Fruit fly (Drosophila melanogaster): ENCODE results near the gene Gr64c.
A peak's percentile ranks its signal among the peaks of the same experiment; 100 is the strongest.

Gene Gr64c

DNA sequence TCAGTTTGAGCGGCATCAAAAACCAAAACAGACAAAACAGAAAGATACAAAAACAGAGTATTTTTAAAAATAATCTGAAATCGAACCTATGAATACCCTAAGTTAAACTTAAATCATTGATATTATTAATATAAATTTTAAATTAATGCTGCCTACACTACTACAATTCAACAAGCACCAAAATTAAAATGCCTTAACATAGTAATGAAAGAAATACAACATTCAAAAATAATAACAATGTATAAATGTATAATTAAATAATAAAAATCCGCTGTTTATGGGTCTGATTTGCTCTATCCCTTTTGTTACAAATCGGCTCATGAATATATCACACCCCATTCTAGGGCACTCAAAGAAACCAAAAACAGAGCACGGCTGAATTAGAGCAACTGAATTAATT lies 20.7 kb downstream of the Gr64c start (continued):
- TF ChIP-seq CG4820 (GFP tag; optimal IDR thresholded peaks at IDR 0.05) (no peak), CG31441 (GFP tag; IDR thresholded peaks at IDR 0.05) (peak; percentile 42; the same call in 1 of the 2 replicates), hkb (optimal IDR thresholded peaks at IDR 0.05) (no peak), hkb (GFP tag; IDR thresholded peaks at IDR 0.05) (peak; percentile 38; the same call in 1 of the 2 replicates), sob (GFP tag; IDR thresholded peaks at IDR 0.05) (no peak), CG2712 (tag; optimal IDR thresholded peaks at IDR 0.05) (peak; percentile 37), Spps (tag; optimal IDR thresholded peaks at IDR 0.05) (no peak), CG13894 (tag; optimal IDR thresholded peaks at IDR 0.05) (no peak), Sox102F (GFP tag; optimal IDR thresholded peaks at IDR 0.05) (peak; percentile 48), HLH54F (GFP tag; optimal IDR thresholded peaks at IDR 0.05) (no peak), Dek (tag; optimal IDR thresholded peaks at IDR 0.05) (no peak), CG10979 (tag; optimal IDR thresholded peaks at IDR 0.05) (peak; percentile 15), CG12391 (tag; optimal IDR thresholded peaks at IDR 0.05) (peak; percentile 13), Hr51 (GFP tag; optimal IDR thresholded peaks at IDR 0.05) (peak in 1 of 2 experiments; percentile 48), CG13424 (tag; optimal IDR thresholded peaks at IDR 0.05) (peak; percentile 11), grau (tag; optimal IDR thresholded peaks at IDR 0.05) (peak; percentile 25), MTF-1 (GFP tag; optimal IDR thresholded peaks at IDR 0.05; ENCODE audit: borderline replicate concordance) (no peak), Blimp-1 (GFP tag; optimal IDR thresholded peaks at IDR 0.05) (peak; percentile 14), chm (GFP tag; IDR thresholded peaks at IDR 0.05) (no peak), CG11504 (tag; optimal IDR thresholded peaks at IDR 0.05) (peak; percentile 54), ham (GFP tag; IDR thresholded peaks at IDR 0.05) (no peak), unpg (GFP tag; optimal IDR thresholded peaks at IDR 0.05) (peak; percentile 7), CG2678 (tag; optimal IDR thresholded peaks at IDR 0.05) (peak; percentile 36), HHEX (GFP tag; optimal IDR thresholded peaks at IDR 0.05) (no peak), gem (tag; optimal IDR thresholded peaks at IDR 0.05) (peak; percentile 44), bsh (GFP tag; optimal IDR thresholded peaks at IDR 0.05) (peak in 1 of 2 experiments; percentile 18)

- TF ChIP-seq nmo (GFP tag; optimal IDR thresholded peaks at IDR 0.05) (no peak), Scr (GFP tag; IDR thresholded peaks at IDR 0.05; ENCODE audit: partially characterized antibody) (no peak), MESR4 (GFP tag; optimal IDR thresholded peaks at IDR 0.05) (no peak), CG1233 (GFP tag; optimal IDR thresholded peaks at IDR 0.05) (no peak), kay (GFP tag; optimal IDR thresholded peaks at IDR 0.05) (no peak), CG7357 (GFP tag; IDR thresholded peaks at IDR 0.05) (no peak), CG6254 (GFP tag; optimal IDR thresholded peaks at IDR 0.05) (no peak), CG34376 (GFP tag; optimal IDR thresholded peaks at IDR 0.05) (no peak), CG6654 (GFP tag; optimal IDR thresholded peaks at IDR 0.05) (no peak), CG3726 (GFP tag; IDR thresholded peaks at IDR 0.05) (no peak), CG11247 (GFP tag; IDR thresholded peaks at IDR 0.05) (no peak), Deaf1 (tag; optimal IDR thresholded peaks at IDR 0.05) (no peak), Med (GFP tag) (no peak), dmrt11E (tag; optimal IDR thresholded peaks at IDR 0.05) (no peak), CG34224 (GFP tag; IDR thresholded peaks at IDR 0.05; ENCODE audit: partially characterized antibody) (no peak), Rx (GFP tag; IDR thresholded peaks at IDR 0.05) (no peak), run (tag; optimal IDR thresholded peaks at IDR 0.05) (no peak), ase (GFP tag; IDR thresholded peaks at IDR 0.05) (no peak), gro (GFP tag; optimal IDR thresholded peaks at IDR 0.05) (no peak)
These were observed 27.1 kb downstream of the Gr64c start for dm6 chr3L:4055438-4055962.

Measured in whole organism, embryonic.